Worm (Caenorhabditis elegans) whole organism, L4/young adult: ENCODE results near the gene erp-44.3.

Experiments used
- W03F9.2 ChIP-seq: fragments of 150-350 bp; optimal IDR thresholded peaks from 2 replicates; lab custom pipeline; 2014; ENCODE audit warnings: missing biosample characterization, missing genetic modification characterization
- dao-5 ChIP-seq: sonication (generic microtip); optimal IDR thresholded peaks from 2 replicates; lab custom pipeline; 2016; ENCODE audit warnings: missing genotype, missing genetic modification characterization, moderate library complexity, missing compliant biosample characterization
- him-1 ChIP-seq: sonication (generic microtip); optimal IDR thresholded peaks from 2 replicates; lab custom pipeline; 2016; ENCODE audit warnings: missing genotype, missing genetic modification reagents, missing genetic modification characterization, missing compliant biosample characterization

The erp-44.3 gene

DNA sequence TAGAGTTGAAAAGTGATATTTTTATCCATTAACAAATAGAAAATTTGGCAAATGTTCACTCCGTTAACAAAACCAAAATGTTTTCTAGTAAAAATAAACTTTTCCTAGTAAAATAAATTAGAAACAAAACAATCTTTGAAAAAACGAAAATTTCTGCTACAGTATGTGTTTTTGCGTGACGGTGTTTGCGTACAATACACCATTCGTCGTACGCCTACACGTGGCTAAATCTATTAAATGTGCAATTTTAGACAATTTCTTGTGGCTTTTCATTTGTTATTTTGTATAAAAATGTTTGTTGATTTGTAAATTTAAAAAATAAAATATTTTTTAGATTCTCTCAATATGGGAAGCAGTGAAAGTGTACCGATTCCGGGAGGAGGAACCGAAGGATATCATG lies 9.3 kb upstream of the erp-44.3 start, which contains the start of gene Y42H9AR.1:
Gene Y42H9AR.1, plus strand, starts transcription at position 233 of the 400 bp plus-strand sequence.
- TF ChIP-seq him-1 (no peak), W03F9.2 (tag; lab: Kevin White, UChicago) (peak; percentile 61)

DNA sequence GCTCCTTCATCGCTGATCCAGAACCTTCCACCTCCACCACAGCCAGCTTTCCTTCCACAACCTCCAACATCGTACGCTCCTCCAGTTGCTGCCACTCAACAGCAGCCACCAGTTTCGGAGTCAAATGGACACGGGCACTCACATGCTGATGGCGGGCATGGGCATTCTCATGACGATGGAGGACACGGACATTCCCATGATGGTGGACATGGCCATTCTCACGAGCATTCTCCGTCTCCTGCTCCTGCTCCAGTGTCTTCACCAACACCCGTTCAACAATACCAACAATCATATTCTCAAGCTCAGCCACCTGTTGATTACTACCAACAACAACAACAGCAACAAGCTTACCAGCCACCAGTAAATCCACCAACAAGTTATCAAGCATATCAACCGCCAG lies 7.9 kb upstream of the erp-44.3 start:
- no peak for TF ChIP-seq him-1

DNA sequence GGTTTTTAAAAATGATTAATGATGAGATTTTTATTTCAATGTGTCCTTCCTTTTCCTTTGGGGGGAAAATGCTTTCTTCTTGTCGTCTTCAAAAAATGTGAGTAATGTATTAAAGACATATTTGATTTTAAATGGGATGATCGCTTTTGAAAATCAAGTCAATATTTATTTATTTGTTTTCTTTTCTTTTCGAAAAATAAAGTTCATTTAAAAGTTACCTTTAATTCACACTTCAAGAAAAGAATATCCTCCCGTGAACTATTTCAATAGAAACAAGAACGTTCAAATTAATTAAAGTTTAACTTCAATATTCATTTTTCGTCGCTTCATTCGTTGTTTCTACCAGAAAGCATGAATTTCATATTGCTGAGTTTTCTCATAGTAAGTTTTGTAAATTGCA lies 7.0 kb upstream of the erp-44.3 start, which contains the start of gene irld-8:
Gene irld-8, plus strand, starts transcription at position 301 of the 400 bp plus-strand sequence.
- TF ChIP-seq W03F9.2 (tag; lab: Kevin White, UChicago) (no peak), him-1 (no peak), dao-5 (no peak)

DNA sequence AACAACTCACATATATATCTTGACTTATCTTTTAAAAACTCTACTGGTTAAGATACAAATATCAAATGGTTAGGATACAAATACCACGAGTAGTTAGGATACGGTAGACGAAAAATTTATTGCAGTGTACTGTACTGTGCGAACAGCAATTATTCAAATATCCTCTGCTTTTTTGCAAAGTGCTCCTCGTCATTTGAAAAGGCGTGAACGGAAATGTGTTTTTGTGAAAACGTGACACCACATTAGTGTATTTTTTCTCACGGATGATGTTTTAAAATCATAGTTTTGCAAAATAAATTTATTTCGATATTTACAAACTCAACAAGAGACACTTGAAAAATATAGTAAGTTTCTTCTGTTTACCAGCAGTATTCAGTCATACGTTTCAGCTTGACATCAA lies 3.7 kb upstream of the erp-44.3 start, which contains the start of gene F42G8.8:
Gene F42G8.8, plus strand, starts transcription at position 301 of the 400 bp plus-strand sequence.
- TF ChIP-seq him-1 (no peak), W03F9.2 (tag; lab: Kevin White, UChicago) (no peak), dao-5 (no peak)

DNA sequence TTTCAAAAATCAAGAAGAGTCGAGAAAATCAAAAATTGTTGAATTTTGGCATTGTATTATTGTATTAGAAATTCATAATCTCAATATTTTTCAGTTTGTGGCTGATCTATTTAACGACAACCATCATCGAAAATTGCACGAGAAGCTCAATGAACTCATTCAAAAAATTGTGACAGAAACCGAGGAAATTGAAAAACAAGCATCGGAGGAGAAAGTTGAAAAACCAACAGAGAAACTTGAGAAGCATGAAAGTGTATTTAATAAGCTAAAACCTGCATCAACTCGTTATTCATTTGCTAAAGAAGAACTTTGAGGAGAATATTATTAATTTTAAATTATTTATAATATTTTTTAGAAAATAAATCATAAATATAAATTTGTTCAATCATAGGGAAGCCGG lies 4.5 kb downstream of the erp-44.3 start, which contains the start of gene ceph-41:
Gene ceph-41, plus strand, starts transcription at position 301 of the 400 bp plus-strand sequence.
- TF ChIP-seq W03F9.2 (tag; lab: Kevin White, UChicago): no peak
- no peak for TF ChIP-seq dao-5
- TF ChIP-seq him-1: no peak

DNA sequence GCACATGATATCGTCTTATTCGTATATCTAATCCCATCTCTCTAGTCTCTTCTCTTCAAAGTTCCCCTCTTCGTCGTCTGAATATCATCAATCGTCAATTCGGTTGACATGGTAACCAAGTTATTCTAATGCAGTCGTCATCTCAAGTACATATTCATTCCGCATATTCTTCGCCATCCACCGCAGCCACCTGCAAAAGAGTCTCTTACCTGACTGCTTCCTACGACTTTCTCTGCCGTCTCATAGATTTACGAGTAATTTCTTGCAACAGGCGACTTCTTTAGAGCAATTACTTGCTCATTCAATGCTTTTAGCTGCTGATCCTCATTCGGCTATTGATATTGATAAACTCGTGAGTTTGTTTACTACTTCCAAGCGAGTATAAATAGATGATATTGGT lies 5.0 kb downstream of the erp-44.3 start:
- TF ChIP-seq him-1 (no peak), W03F9.2 (tag; lab: Kevin White, UChicago) (no peak)

DNA sequence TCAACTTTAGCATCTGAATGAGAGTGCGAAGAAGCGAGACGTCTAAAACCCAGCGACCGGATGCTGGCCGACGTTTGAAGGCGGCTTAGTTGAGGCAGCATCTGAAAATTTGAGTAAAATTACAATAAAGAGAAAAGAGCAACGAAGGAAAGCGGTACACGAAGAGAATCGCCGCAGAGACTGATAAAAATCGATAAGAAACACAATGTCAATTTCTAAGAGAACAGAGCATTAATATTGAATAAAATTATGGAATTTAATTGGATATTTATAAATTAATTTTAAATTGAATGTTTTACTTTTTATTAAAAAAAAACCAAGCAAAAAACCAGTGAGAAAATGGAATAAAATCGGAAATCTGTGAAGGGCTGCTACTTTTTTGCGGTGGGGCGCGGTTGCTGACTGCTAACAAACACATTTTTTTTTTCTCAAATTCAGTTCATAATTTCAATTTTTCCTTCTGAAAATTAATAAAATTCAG lies 7.7 kb downstream of the erp-44.3 start, which contains the start of the genes ndub-11 and moc-3:
Gene ndub-11, minus strand, starts transcription at position 101 of the 481 bp plus-strand sequence.
Gene moc-3, plus strand, starts transcription at position 431 of the 481 bp plus-strand sequence.
- TF ChIP-seq him-1 (no peak), dao-5 (no peak), W03F9.2 (tag; lab: Kevin White, UChicago) (no peak)

DNA sequence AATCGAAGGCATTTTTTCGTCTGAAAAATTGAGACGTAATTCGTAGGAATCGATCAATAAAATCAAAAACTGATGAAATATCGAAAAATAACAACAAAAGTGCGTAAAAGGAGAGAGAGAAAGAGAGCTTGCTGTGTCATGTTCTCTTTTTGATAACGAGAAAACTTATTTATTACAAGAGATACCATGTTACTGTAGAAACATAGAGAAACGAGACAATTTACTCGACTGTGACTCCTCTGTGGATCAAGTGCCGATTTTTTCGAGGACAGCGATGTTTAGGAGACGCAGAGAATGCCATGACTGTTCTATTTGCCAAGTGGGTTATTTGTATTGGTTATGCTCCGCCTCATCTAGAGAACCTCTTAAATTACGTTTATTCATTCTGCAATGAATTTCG lies 11.1 kb downstream of the erp-44.3 start, which contains the start of gene sph-1:
Gene sph-1, minus strand, starts transcription at position 23 of the 400 bp plus-strand sequence.
- TF ChIP-seq W03F9.2 (tag; lab: Kevin White, UChicago) (peak; percentile 44), him-1 (no peak)

DNA sequence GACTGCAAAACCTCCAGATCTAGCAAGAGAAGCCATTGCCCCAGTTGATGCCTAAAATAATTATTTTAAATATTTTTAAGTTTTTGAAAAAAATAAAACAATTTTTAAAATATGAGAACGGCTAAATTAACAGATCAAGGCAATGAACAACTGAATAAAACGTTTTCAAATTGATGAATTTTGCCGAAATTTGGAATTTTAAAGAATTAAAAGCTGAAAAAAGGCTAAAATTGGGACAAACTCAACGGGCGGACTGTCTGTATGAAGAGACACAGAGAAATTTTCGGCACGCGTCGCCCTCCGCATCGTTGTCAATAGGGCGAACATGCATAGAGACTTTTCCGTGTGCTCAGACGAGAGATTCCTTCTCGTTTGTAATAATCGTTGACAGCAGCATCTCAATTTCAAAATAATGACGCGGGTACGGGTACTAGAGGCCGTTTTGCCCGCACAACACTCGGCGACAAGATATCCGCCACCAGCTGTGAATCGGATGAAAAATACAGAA lies 13.6 kb downstream of the erp-44.3 start, which contains the start of the genes isp-1 and islo-1:
Gene isp-1, minus strand, starts transcription at position 51 of the 508 bp plus-strand sequence.
Gene islo-1, plus strand, starts transcription at position 385 of the 508 bp plus-strand sequence.
- TF ChIP-seq W03F9.2 (tag; lab: Kevin White, UChicago) (peak; percentile 69), dao-5 (no peak)

DNA sequence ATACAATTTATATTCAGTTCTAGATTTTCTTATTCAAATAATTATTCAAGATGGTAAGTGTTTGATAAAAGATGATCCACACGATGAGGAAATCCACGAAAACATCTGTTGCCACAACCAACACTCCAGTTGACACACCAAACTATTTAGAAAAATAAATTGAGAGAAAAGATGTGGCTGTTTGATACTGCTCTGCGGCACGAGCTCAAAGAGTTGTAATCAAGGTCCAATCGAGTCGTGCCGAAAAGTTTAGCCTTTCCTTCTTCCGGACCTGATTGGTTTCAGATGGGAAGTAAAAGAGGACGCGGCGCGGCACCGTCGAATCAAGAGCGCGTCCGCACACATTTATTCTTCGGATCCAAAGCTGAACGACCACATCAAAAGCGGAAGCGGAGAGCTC lies 14.1 kb downstream of the erp-44.3 start:
- TF ChIP-seq him-1 (no peak), W03F9.2 (tag; lab: Kevin White, UChicago) (no peak), dao-5 (no peak)

DNA sequence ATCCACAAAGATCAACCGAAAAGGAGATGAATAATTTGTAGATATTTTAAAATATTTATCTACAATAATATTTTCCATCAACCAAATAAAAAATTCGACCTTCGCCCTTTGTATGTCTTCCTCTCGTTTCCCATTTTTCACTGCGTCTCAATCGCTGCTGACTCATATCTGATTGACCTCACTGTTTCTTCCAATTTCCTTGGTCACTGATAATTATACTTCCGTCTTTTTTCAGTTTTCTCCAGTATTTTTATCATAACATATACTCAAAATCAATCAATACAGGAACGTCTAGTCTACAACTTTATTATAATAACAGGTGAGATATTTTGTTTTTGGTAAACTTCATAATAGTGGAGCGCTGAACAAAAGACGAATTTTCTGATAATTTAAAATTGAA lies 16.5 kb downstream of the erp-44.3 start, which contains the start of gene pmk-3:
Gene pmk-3, plus strand, starts transcription at position 236 of the 400 bp plus-strand sequence.
- TF ChIP-seq W03F9.2 (tag; lab: Kevin White, UChicago): peak; percentile 5
- TF ChIP-seq dao-5: no peak
- TF ChIP-seq him-1: no peak

DNA sequence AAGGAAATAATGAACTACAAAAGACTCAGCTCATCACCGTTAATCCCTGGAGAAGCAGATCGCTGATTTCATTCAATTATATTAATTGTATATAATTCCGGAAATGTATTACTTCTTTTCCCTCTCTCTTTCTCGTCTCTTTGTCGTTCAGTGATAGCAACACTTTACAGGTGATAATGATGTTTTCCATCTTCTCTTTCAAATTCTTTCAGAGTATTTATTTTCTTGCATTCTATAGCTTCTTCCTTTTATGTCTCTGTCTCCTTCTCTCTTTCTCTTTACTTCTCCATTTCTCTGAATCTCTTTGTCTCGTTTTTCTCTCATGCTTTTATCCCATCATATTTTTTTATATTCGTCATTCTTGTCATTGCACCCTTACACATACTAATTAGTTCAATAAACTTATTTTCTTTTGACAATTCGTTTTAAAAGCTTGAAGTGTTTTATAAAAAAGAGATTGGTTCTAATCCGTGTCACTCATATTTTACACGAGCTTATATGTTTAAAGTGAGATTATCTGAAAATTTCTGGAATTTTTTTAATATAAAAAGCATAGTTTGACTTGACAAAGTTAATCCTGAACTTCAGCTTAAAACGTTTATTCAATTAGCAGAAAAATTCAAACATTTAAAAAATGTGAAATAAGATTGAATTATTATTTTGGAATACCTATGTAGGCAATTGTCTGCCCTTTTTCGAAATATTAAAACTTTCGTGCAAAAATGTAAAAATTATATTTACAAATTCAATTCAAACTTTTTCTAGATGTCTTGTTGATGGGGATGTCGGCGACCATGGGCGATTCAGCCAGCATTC lies 20.5 kb downstream of the erp-44.3 start, which contains the start of gene pmk-2:
Gene pmk-2, plus strand, starts transcription at position 766 of the 816 bp plus-strand sequence.
- TF ChIP-seq him-1 (no peak), W03F9.2 (tag; lab: Kevin White, UChicago) (no peak), dao-5 (no peak)

DNA sequence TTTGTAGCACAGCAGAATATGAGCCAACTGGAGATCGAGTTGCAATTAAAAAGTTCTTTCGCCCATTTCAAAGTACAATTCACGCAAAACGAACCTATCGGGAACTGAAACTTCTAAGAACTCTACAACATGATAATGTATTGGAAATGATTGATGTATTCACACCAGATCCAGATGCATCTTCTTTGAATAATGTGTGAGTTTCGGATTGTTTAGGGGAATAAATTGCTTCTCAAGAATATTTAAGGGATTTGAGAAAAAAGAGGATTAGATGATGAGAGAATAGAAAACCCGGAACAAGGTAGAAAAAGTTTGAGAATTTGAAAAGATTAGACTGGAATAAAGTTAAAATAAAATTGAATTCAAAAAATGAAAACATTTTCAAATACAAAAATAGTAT lies 21.9 kb downstream of the erp-44.3 start:
- TF ChIP-seq him-1: no peak

DNA sequence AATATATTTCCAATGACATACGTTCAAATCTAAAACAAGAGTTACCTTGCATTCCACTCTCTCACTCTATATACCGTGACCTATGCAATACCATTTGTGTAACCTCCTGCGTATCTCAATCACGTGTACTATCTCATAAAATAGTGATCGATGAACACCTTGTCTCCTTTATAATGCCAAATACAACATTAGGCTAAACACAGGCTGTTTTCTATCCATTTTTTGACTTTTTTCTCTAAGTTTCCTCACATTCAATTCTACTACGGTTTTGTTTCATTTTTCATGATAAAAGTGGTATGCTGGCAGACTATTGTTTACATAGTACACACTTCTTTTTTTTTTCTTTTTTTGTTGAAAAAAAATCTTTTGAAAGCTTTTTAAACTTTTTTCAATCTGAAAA lies 23.8 kb downstream of the erp-44.3 start:
- TF ChIP-seq W03F9.2 (tag; lab: Kevin White, UChicago): no peak
- TF ChIP-seq dao-5: no peak
- TF ChIP-seq him-1: no peak

DNA sequence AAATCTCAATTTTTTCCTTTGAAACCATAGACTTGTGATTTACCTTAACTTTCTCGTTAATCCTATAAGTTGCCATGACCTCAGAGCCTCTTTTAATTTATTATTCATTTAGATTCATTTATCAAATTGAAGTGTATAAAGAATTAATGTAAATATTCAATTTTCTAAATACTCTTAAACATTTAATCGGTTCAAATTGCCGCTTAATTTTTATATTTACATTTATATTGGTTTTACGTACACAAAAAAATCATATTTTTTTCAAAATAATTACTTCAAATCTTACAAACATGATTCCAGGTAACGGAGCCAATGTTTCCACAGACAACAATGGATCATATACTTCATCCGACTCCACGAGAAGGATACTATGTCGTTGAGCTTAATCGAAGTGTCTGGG lies 26.0 kb downstream of the erp-44.3 start, which contains the start of gene pmk-1:
Gene pmk-1, plus strand, starts transcription at position 301 of the 400 bp plus-strand sequence.
- TF ChIP-seq W03F9.2 (tag; lab: Kevin White, UChicago) (no peak), dao-5 (no peak), him-1 (no peak)
